Worm (Caenorhabditis elegans): ENCODE measurements around the gene kreg-1.

- TF ChIP-seq nhr-28 (tag; optimal IDR thresholded peaks at IDR 0.05) (no peak), snpc-4 (tag; optimal IDR thresholded peaks at IDR 0.05) (no peak), ztf-11 (tag; optimal IDR thresholded peaks at IDR 0.05) (no peak)
Observed at ce11 chrX:8677873-8678272, 31.7 kb upstream of the kreg-1 start.

All from whole organism, L3 larva.